Fruit fly (Drosophila melanogaster) whole organism, embryonic: ENCODE data around the gene CG14715.

ENCODE experiments used
- Aef1 ChIP-seq: fragments of 200-800 bp; sonication (Bioruptor generic); IDR thresholded peaks from 3 replicates; pipeline ENCODE4 v1.3.6; 2022; ENCODE audit warnings: missing biosample characterization, missing genetic modification characterization
- Awh ChIP-seq: fragments of 200-800 bp; sonication (Bioruptor generic); IDR thresholded peaks from 2 replicates; pipeline ENCODE4, ENCODE4 v1.3.6; 2022; ENCODE audit warnings: missing biosample characterization, missing genetic modification characterization
- Bteb2 ChIP-seq: fragments of 200-800 bp; sonication (Bioruptor generic); optimal IDR thresholded peaks from 2 replicates; lab custom pipeline; 2016; ENCODE audit warnings: missing biosample characterization, missing genetic modification characterization
- CG11093 ChIP-seq: fragments of 200-800 bp; sonication (Bioruptor generic); IDR thresholded peaks from 3 replicates; pipeline ENCODE4 v1.3.6; 2022; ENCODE audit warnings: missing biosample characterization, missing genetic modification characterization
- CG12071 ChIP-seq: fragments of 200-800 bp; sonication (Bioruptor generic); optimal IDR thresholded peaks from 3 replicates; lab custom pipeline; 2018; ENCODE audit warnings: missing biosample characterization, mild to moderate bottlenecking, missing genetic modification characterization
- CG12391 ChIP-seq: fragments of 200-800 bp; sonication (Bioruptor generic); optimal IDR thresholded peaks from 3 replicates; lab custom pipeline; 2018; ENCODE audit warnings: missing biosample characterization, mild to moderate bottlenecking, missing genetic modification characterization, moderate library complexity
- CG15601 ChIP-seq: fragments of 200-800 bp; sonication (Bioruptor generic); optimal IDR thresholded peaks from 3 replicates; lab custom pipeline; 2019; ENCODE audit warnings: missing biosample characterization, mild to moderate bottlenecking, missing genetic modification characterization, moderate library complexity
- CG15696 ChIP-seq: fragments of 200-800 bp; sonication (Bioruptor generic); optimal IDR thresholded peaks from 2 replicates; lab custom pipeline; 2019; ENCODE audit warnings: missing biosample characterization, mild to moderate bottlenecking, missing genetic modification characterization, moderate library complexity
- CG17359 ChIP-seq: fragments of 200-800 bp; sonication (Bioruptor generic); optimal IDR thresholded peaks from 3 replicates; lab custom pipeline; 2018; ENCODE audit warnings: missing biosample characterization, mild to moderate bottlenecking, missing genetic modification characterization, moderate library complexity
- CG18011 ChIP-seq: fragments of 200-800 bp; sonication (Bioruptor generic); optimal IDR thresholded peaks from 2 replicates; lab custom pipeline; 2017; ENCODE audit warnings: missing biosample characterization, missing genetic modification characterization, mild to moderate bottlenecking, moderate library complexity, missing genotype
- CG30431 ChIP-seq: fragments of 200-800 bp; sonication (Bioruptor generic); optimal IDR thresholded peaks from 2 replicates; lab custom pipeline; 2017; ENCODE audit warnings: missing biosample characterization, missing genetic modification characterization
- CG31365 ChIP-seq: fragments of 200-800 bp; sonication (Bioruptor generic); optimal IDR thresholded peaks from 2 replicates; lab custom pipeline; 2018; ENCODE audit warnings: missing biosample characterization, mild to moderate bottlenecking, missing genetic modification characterization
- CG31388 ChIP-seq: fragments of 200-800 bp; sonication (Bioruptor generic); optimal IDR thresholded peaks from 2 replicates; lab custom pipeline; 2016; ENCODE audit warnings: missing biosample characterization, missing genetic modification characterization
- CG33213 ChIP-seq: fragments of 200-800 bp; sonication (Bioruptor generic); optimal IDR thresholded peaks from 3 replicates; lab custom pipeline; 2016; ENCODE audit warnings: missing biosample characterization, missing genetic modification characterization
- CG4424 ChIP-seq: fragments of 200-800 bp; sonication (Bioruptor generic); optimal IDR thresholded peaks from 3 replicates; lab custom pipeline; 2016; ENCODE audit warnings: missing biosample characterization, missing genetic modification characterization
- CG4617 ChIP-seq: fragments of 200-800 bp; sonication (Bioruptor generic); optimal IDR thresholded peaks from 3 replicates; lab custom pipeline; 2016; ENCODE audit warnings: missing biosample characterization, missing genetic modification characterization, borderline replicate concordance
- CG7745 ChIP-seq: fragments of 200-800 bp; sonication (Bioruptor generic); optimal IDR thresholded peaks from 2 replicates; lab custom pipeline; 2018; ENCODE audit warnings: missing biosample characterization, mild to moderate bottlenecking, missing genetic modification characterization, moderate library complexity
- CG8388 ChIP-seq: fragments of 200-800 bp; sonication (Bioruptor generic); optimal IDR thresholded peaks from 2 replicates; lab custom pipeline; 2019; ENCODE audit warnings: missing biosample characterization, mild to moderate bottlenecking, missing genetic modification characterization, moderate library complexity
- CG8924 ChIP-seq: fragments of 200-800 bp; optimal IDR thresholded peaks from 3 replicates; lab custom pipeline; 2019; ENCODE audit warnings: missing biosample characterization, mild to moderate bottlenecking, missing genetic modification characterization, moderate library complexity
- Dip2 ChIP-seq: fragments of 200-800 bp; sonication (Bioruptor generic); IDR thresholded peaks from 2 replicates; pipeline ENCODE4 v1.3.6; 2022; ENCODE audit warnings: missing biosample characterization, missing genetic modification characterization
- Dip3 ChIP-seq: fragments of 200-800 bp; sonication (Bioruptor generic); optimal IDR thresholded peaks from 3 replicates; lab custom pipeline; 2016; ENCODE audit warnings: missing biosample characterization, missing genetic modification characterization
- Gug ChIP-seq: fragments of 200-800 bp; sonication (Bioruptor generic); IDR thresholded peaks from 4 replicates; pipeline ENCODE4 v1.3.6; 2022; ENCODE audit warnings: missing biosample characterization, missing genetic modification characterization
- H15 ChIP-seq: fragments of 200-800 bp; sonication (Bioruptor generic); IDR thresholded peaks from 3 replicates; pipeline ENCODE4 v1.3.6; 2022; ENCODE audit warnings: missing biosample characterization, missing genetic modification characterization
- HHEX ChIP-seq: fragments of 200-800 bp; sonication (Bioruptor generic); optimal IDR thresholded peaks from 3 replicates; lab custom pipeline; 2017; ENCODE audit warnings: missing biosample characterization, mild to moderate bottlenecking, missing genetic modification characterization, missing genetic modification reagents
- Lpt ChIP-seq: fragments of >200 bp; optimal IDR thresholded peaks from 2 replicates; lab custom pipeline; 2018; ENCODE audit warnings: missing biosample characterization, missing genetic modification characterization
- MESR4 ChIP-seq: fragments of 200-800 bp; sonication (Bioruptor generic); optimal IDR thresholded peaks from 2 replicates; lab custom pipeline; 2018; ENCODE audit warnings: missing biosample characterization, mild to moderate bottlenecking, missing genetic modification characterization, moderate library complexity
- Mes4 ChIP-seq: fragments of 200-800 bp; sonication (Bioruptor generic); optimal IDR thresholded peaks from 2 replicates; lab custom pipeline; 2016; ENCODE audit warnings: missing biosample characterization, missing genetic modification characterization
- Optix ChIP-seq: fragments of 200-800 bp; sonication (Bioruptor generic); IDR thresholded peaks from 3 replicates; pipeline ENCODE4 v1.3.6; 2022; ENCODE audit warnings: missing biosample characterization, missing genetic modification characterization
- az2 ChIP-seq: fragments of 200-800 bp; sonication (Bioruptor generic); optimal IDR thresholded peaks from 3 replicates; lab custom pipeline; 2016; ENCODE audit warnings: missing biosample characterization, missing genetic modification characterization
- cad ChIP-seq: fragments of >200 bp; optimal IDR thresholded peaks from 2 replicates; lab custom pipeline; 2017; ENCODE audit warnings: missing biosample characterization, missing genetic modification characterization
- corto ChIP-seq: fragments of 200-800 bp; sonication (Bioruptor generic); optimal IDR thresholded peaks from 2 replicates; lab custom pipeline; 2016; ENCODE audit warnings: missing biosample characterization, mild to moderate bottlenecking, missing genetic modification characterization, moderate library complexity
- cwo ChIP-seq: fragments of 200-800 bp; sonication (Bioruptor generic); optimal IDR thresholded peaks from 3 replicates; lab custom pipeline; 2017; ENCODE audit warnings: missing biosample characterization, missing genetic modification characterization, mild to moderate bottlenecking, moderate library complexity, missing genetic modification reagents
- danr ChIP-seq: fragments of 200-800 bp; sonication (Bioruptor generic); IDR thresholded peaks from 2 replicates; pipeline ENCODE4 v1.3.6; 2022; ENCODE audit warnings: missing biosample characterization, missing genetic modification characterization
- disco-r ChIP-seq: fragments of 200-800 bp; sonication (Bioruptor generic); optimal IDR thresholded peaks from 2 replicates; lab custom pipeline; 2016; ENCODE audit warnings: missing biosample characterization, missing genetic modification characterization
- dmrt99B ChIP-seq: fragments of 200-800 bp; sonication (Bioruptor generic); optimal IDR thresholded peaks from 2 replicates; lab custom pipeline; 2018; ENCODE audit warnings: missing biosample characterization, mild to moderate bottlenecking, missing genetic modification characterization, moderate library complexity
- ems ChIP-seq: fragments of 200-800 bp; sonication (Bioruptor generic); optimal IDR thresholded peaks from 3 replicates; lab custom pipeline; 2016; ENCODE audit warnings: missing biosample characterization, missing genetic modification characterization
- ewg ChIP-seq: fragments of 200-800 bp; sonication (Bioruptor generic); optimal IDR thresholded peaks from 3 replicates; lab custom pipeline; 2017; ENCODE audit warnings: mild to moderate bottlenecking, missing biosample characterization, missing genetic modification reagents, missing genetic modification characterization
- fd102C ChIP-seq: fragments of 200-800 bp; sonication (Bioruptor generic); optimal IDR thresholded peaks from 2 replicates; lab custom pipeline; 2018; ENCODE audit warnings: missing biosample characterization, mild to moderate bottlenecking, missing genetic modification characterization, moderate library complexity
- fd64A ChIP-seq: fragments of 200-800 bp; sonication (Bioruptor generic); optimal IDR thresholded peaks from 3 replicates; lab custom pipeline; 2018; ENCODE audit warnings: missing biosample characterization, mild to moderate bottlenecking, missing genetic modification characterization
- grn ChIP-seq: fragments of 200-800 bp; sonication (Bioruptor generic); optimal IDR thresholded peaks from 3 replicates; lab custom pipeline; 2017; ENCODE audit warnings: missing biosample characterization, missing genetic modification characterization
- insv ChIP-seq, 2 experiments: fragments of 200-800 bp; sonication (Bioruptor generic); optimal IDR thresholded peaks; 3 replicates each; lab custom pipeline; 2016 to 2018; ENCODE audit warnings: missing biosample characterization in 2 of 2, missing genetic modification characterization in 2 of 2
- pita ChIP-seq: fragments of 200-800 bp; sonication (Bioruptor generic); optimal IDR thresholded peaks from 2 replicates; lab custom pipeline; 2017; ENCODE audit warnings: missing biosample characterization, mild to moderate bottlenecking, missing genetic modification characterization
- ro ChIP-seq: fragments of 200-800 bp; sonication (Bioruptor generic); IDR thresholded peaks from 2 replicates; pipeline ENCODE4 v1.3.6; 2022; ENCODE audit warnings: missing biosample characterization, missing genetic modification characterization
- sisA ChIP-seq: fragments of 200-800 bp; sonication (Bioruptor generic); IDR thresholded peaks from 2 replicates; pipeline ENCODE4 v1.3.6; 2022; ENCODE audit warnings: missing biosample characterization, missing genetic modification characterization
- so ChIP-seq: fragments of 200-800 bp; sonication (Bioruptor generic); IDR thresholded peaks from 3 replicates; pipeline ENCODE4 v1.3.6; 2022; ENCODE audit warnings: missing biosample characterization, missing genetic modification characterization
- tin ChIP-seq: fragments of 200-800 bp; sonication (Bioruptor generic); optimal IDR thresholded peaks from 3 replicates; lab custom pipeline; 2016; ENCODE audit warnings: missing biosample characterization, missing genetic modification characterization
- tup ChIP-seq: fragments of 200-800 bp; sonication (Bioruptor generic); optimal IDR thresholded peaks from 2 replicates; lab custom pipeline; 2016; ENCODE audit warnings: missing biosample characterization, mild to moderate bottlenecking, missing genetic modification characterization, moderate library complexity
- twi ChIP-seq: fragments of 200-800 bp; optimal IDR thresholded peaks from 2 replicates; lab custom pipeline; 2019; ENCODE audit warnings: missing biosample characterization, mild to moderate bottlenecking, missing genetic modification characterization, moderate library complexity
- usp ChIP-seq: fragments of >200 bp; optimal IDR thresholded peaks from 2 replicates; lab custom pipeline; 2017; ENCODE audit warnings: missing biosample characterization, missing genetic modification characterization
- vvl ChIP-seq: fragments of 200-800 bp; sonication (Bioruptor generic); IDR thresholded peaks from 2 replicates; pipeline ENCODE4 v1.3.6; 2022; ENCODE audit warnings: missing biosample characterization, missing genetic modification characterization
- wdn ChIP-seq: fragments of 200-800 bp; sonication (Bioruptor generic); IDR thresholded peaks from 2 replicates; pipeline ENCODE4 v1.3.6; 2022; ENCODE audit warnings: missing biosample characterization, missing genetic modification characterization
- yki ChIP-seq: fragments of >200 bp; optimal IDR thresholded peaks from 3 replicates; lab custom pipeline; 2018

CG14715 gene

DNA sequence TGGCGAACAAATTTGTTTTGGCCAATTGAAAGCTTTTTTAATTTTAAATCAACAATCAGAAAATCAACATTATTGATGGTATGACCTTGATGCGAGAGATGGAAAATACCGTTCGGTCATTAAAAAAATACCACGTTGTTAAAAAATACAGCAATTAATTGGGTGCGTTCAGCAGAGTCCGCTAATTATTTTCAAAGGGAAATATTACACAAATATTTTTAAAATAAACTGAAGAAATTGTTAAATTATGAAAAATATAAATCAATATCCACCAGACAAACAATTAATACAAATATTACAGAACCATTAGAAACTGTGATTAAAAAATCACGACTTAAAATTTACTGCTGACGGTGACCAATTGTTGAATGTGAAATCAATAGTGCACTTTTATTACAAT is 4.0 kb downstream of the CG14715 start, which contains the start of gene CG18476 (continued):
- peak; percentile 57 for TF ChIP-seq corto (GFP tag; lab: Kevin White, UChicago)
- peak; percentile 39 for TF ChIP-seq CG12071
- no peak; the same call in 2 of the 4 replicates for TF ChIP-seq Gug (GFP tag; lab: Robert Waterston, UW)
- TF ChIP-seq H15 = peak; percentile 91
- no peak for TF ChIP-seq yki (lab: Kevin White, UChicago)
- peak; percentile 83; the same call in 2 of the 3 replicates for TF ChIP-seq so
- TF ChIP-seq grn (GFP tag; lab: Kevin White, UChicago) = peak; percentile 66
- TF ChIP-seq CG17359 (tag; lab: Kevin White, UChicago) = peak; percentile 92
- TF ChIP-seq Mes4 (GFP tag; lab: Kevin White, UChicago) = peak; percentile 51
- peak; percentile 91 for TF ChIP-seq HHEX (GFP tag; lab: Kevin White, UChicago)
- TF ChIP-seq disco-r (GFP tag; lab: Kevin White, UChicago) = peak; percentile 38
- TF ChIP-seq CG12391 (tag; lab: Kevin White, UChicago) = peak; percentile 96
- peak; percentile 91 for TF ChIP-seq CG4424
- TF ChIP-seq cwo (GFP tag; lab: Kevin White, UChicago) = peak; percentile 79
- TF ChIP-seq ewg (GFP tag; lab: Kevin White, UChicago) = peak; percentile 75
- no peak; the same call in 1 of the 2 replicates for TF ChIP-seq Dip2
- TF ChIP-seq danr (GFP tag; lab: Robert Waterston, UW) = peak; percentile 86
- TF ChIP-seq CG31365 (tag; lab: Kevin White, UChicago) = peak; percentile 32
- peak in 1 of 2 experiments; percentile 49 for TF ChIP-seq insv (GFP tag; optimal IDR thresholded peaks at IDR 0.05; lab: Kevin White, UChicago)
- TF ChIP-seq CG4617 = peak; percentile 90
- peak; percentile 57 for TF ChIP-seq CG30431 (GFP tag; lab: Kevin White, UChicago)
- no peak for TF ChIP-seq Optix (GFP tag; lab: Robert Waterston, UW)
- TF ChIP-seq Lpt (GFP tag; lab: Kevin White, UChicago) = no peak
- peak; percentile 96 for TF ChIP-seq vvl (GFP tag; lab: Robert Waterston, UW)
- TF ChIP-seq ems = peak; percentile 74
- no peak for TF ChIP-seq fd64A (GFP tag; lab: Kevin White, UChicago)
- peak; percentile 89 for TF ChIP-seq sisA (GFP tag; lab: Robert Waterston, UW)
- peak; percentile 92 for TF ChIP-seq Aef1 (GFP tag; lab: Robert Waterston, UW)
- TF ChIP-seq twi = peak; percentile 87
- TF ChIP-seq CG11093 (GFP tag; lab: Robert Waterston, UW) = peak; percentile 86
- no peak for TF ChIP-seq pita
- TF ChIP-seq CG8924 = peak; percentile 93
- peak; percentile 24 for TF ChIP-seq tup (GFP tag; lab: Kevin White, UChicago)
- TF ChIP-seq az2 (GFP tag; lab: Kevin White, UChicago) = peak; percentile 90
- peak; percentile 6 for TF ChIP-seq fd102C
- TF ChIP-seq wdn (GFP tag; lab: Robert Waterston, UW) = peak; percentile 86
- TF ChIP-seq Awh (GFP tag; lab: Robert Waterston, UW) = peak; percentile 94
- peak; percentile 64 for TF ChIP-seq CG18011
- TF ChIP-seq MESR4 = peak; percentile 48
- peak; percentile 93 for TF ChIP-seq CG15696 (tag; lab: Kevin White, UChicago)
- TF ChIP-seq CG8388 (GFP tag; lab: Kevin White, UChicago) = peak; percentile 91
- peak; percentile 94 for TF ChIP-seq dmrt99B (tag; lab: Kevin White, UChicago)
- peak; percentile 75 for TF ChIP-seq CG31388
- peak; percentile 89 for TF ChIP-seq tin (GFP tag; lab: Kevin White, UChicago)
- TF ChIP-seq CG7745 = no peak
- no peak for TF ChIP-seq usp
- peak; percentile 77 for TF ChIP-seq Bteb2 (GFP tag; lab: Kevin White, UChicago)
- TF ChIP-seq CG15601 = peak; percentile 91
- TF ChIP-seq cad (GFP tag; lab: Kevin White, UChicago) = no peak
- TF ChIP-seq CG33213 (GFP tag; lab: Kevin White, UChicago) = peak; percentile 45
- peak; percentile 58 for TF ChIP-seq Dip3 (GFP tag; lab: Kevin White, UChicago)
- TF ChIP-seq ro (GFP tag; lab: Robert Waterston, UW) = peak; percentile 52
